Fruit fly (Drosophila melanogaster) Kc167 (cell line): ENCODE measurements around the gene CG6052.

Experiments used
- insv ChIP-seq: fragments of >200 bp; optimal IDR thresholded peaks from 3 replicates; lab custom pipeline; 2018; ENCODE audit warnings: missing external identifiers
- psq ChIP-seq: fragments of >200 bp; optimal IDR thresholded peaks from 2 replicates; lab custom pipeline; 2017; ENCODE audit warnings: missing external identifiers
- ttk ChIP-seq: sonication (Bioruptor generic); optimal IDR thresholded peaks from 2 replicates; lab custom pipeline; 2017; ENCODE audit warnings: missing external identifiers

DNA sequence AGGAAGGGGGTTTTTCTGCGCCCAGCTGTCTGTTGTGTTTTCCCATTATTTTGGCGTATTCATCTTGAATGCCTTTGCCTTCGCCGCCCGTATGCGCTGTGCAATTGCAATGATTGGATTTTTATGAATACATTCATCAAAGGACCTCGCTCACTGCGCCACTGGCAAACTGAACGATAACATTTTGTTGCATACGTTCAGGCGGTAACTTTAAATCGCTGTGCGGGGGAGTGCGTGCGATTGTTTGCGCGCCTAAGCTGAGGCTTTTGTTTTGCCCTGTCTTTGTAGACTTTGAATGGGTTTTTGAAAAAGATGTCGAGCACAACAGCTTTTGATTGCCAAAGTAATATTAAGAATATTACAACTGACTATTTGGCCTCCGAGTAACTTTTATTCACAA lies 10.4 kb upstream of the CG6052 start:
- no peak for TF ChIP-seq insv
- no peak for TF ChIP-seq psq (lab: Kevin White, UChicago)
- TF ChIP-seq ttk (lab: Kevin White, UChicago) = no peak
